Fruit fly (Drosophila melanogaster): ENCODE data around the gene CG12395.

Gene CG12395

dm6 chrX:16090179-16091144 is 27.8 kb upstream of the CG12395 start (continued):
- TF ChIP-seq schlank (tag; optimal IDR thresholded peaks at IDR 0.05) (peak; percentile 89), CG15601 (tag; optimal IDR thresholded peaks at IDR 0.05) (peak; percentile 58), Dad (GFP tag; optimal IDR thresholded peaks at IDR 0.05) (peak; percentile 77), kni (GFP tag; optimal IDR thresholded peaks at IDR 0.05) (peak; percentile 8), CG33557 (GFP tag; optimal IDR thresholded peaks at IDR 0.05) (peak; percentile 37), CG8944 (GFP tag; optimal IDR thresholded peaks at IDR 0.05) (peak; percentile 83), CG2199 (GFP tag; IDR thresholded peaks at IDR 0.05) (peak; percentile 49; the same call in 1 of the 3 replicates), CG17568 (GFP tag; optimal IDR thresholded peaks at IDR 0.05) (peak; percentile 85), pita (GFP tag; optimal IDR thresholded peaks at IDR 0.05) (no peak), hkb (optimal IDR thresholded peaks at IDR 0.05) (no peak), hkb (GFP tag; IDR thresholded peaks at IDR 0.05) (peak; percentile 89), NfI (GFP tag; optimal IDR thresholded peaks at IDR 0.05) (peak; percentile 93), CG18011 (GFP tag; optimal IDR thresholded peaks at IDR 0.05) (peak; percentile 73), sna (GFP tag; IDR thresholded peaks at IDR 0.05; ENCODE audit: partially characterized antibody) (no peak), cas (GFP tag; IDR thresholded peaks at IDR 0.05) (peak; percentile 75), sc (optimal IDR thresholded peaks at IDR 0.05) (no peak), sc (GFP tag; optimal IDR thresholded peaks at IDR 0.05) (peak; percentile 26), Nf-YC (tag; optimal IDR thresholded peaks at IDR 0.05) (peak; percentile 81), dpn (GFP tag; optimal IDR thresholded peaks at IDR 0.05) (peak; percentile 92), CG8478 (optimal IDR thresholded peaks at IDR 0.05) (no peak), gce (GFP tag; IDR thresholded peaks at IDR 0.05) (peak; percentile 88), MBD-R2 (GFP tag; IDR thresholded peaks at IDR 0.05) (peak; percentile 81), exex (tag; optimal IDR thresholded peaks at IDR 0.05) (peak; percentile 64), CG32772 (GFP tag; IDR thresholded peaks at IDR 0.05) (peak; percentile 86), CG13624 (GFP tag; optimal IDR thresholded peaks at IDR 0.05) (peak; percentile 90), CG1233 (GFP tag; optimal IDR thresholded peaks at IDR 0.05) (peak; percentile 90), sr (GFP tag; IDR thresholded peaks at IDR 0.05) (peak; percentile 72; the same call in 2 of the 3 replicates), Bgb (GFP tag; IDR thresholded peaks at IDR 0.05; ENCODE audit: partially characterized antibody) (no peak), crp (GFP tag; optimal IDR thresholded peaks at IDR 0.05) (peak in 1 of 2 experiments; percentile 23), CG8281 (tag; optimal IDR thresholded peaks at IDR 0.05) (peak; percentile 74), danr (GFP tag; IDR thresholded peaks at IDR 0.05) (peak; percentile 80), CG16813 (GFP tag; IDR thresholded peaks at IDR 0.05; ENCODE audit: partially characterized antibody) (no peak), Drgx (GFP tag; IDR thresholded peaks at IDR 0.05) (peak; percentile 88), Fer1 (GFP tag; optimal IDR thresholded peaks at IDR 0.05) (peak; percentile 93), Elba2 (GFP tag; optimal IDR thresholded peaks at IDR 0.05) (no peak), sisA (GFP tag; IDR thresholded peaks at IDR 0.05) (peak; percentile 89), CoRest (tag; optimal IDR thresholded peaks at IDR 0.05) (peak; percentile 93), CG32532 (GFP tag; IDR thresholded peaks at IDR 0.05) (peak; percentile 95), sd (tag; optimal IDR thresholded peaks at IDR 0.05) (peak; percentile 44), eve (GFP tag; optimal IDR thresholded peaks at IDR 0.05) (peak in 1 of 2 experiments; percentile 86), CG16779 (GFP tag; IDR thresholded peaks at IDR 0.05) (peak; percentile 94), HLH54F (GFP tag; optimal IDR thresholded peaks at IDR 0.05) (peak; percentile 91), wdn (GFP tag; IDR thresholded peaks at IDR 0.05) (peak; percentile 90), CG13775 (GFP tag; optimal IDR thresholded peaks at IDR 0.05) (peak; percentile 74), repo (GFP tag; optimal IDR thresholded peaks at IDR 0.05) (peak; percentile 83), Oaz (GFP tag; IDR thresholded peaks at IDR 0.05) (peak; percentile 92), ro (GFP tag; IDR thresholded peaks at IDR 0.05) (peak; percentile 66), amos (GFP tag; IDR thresholded peaks at IDR 0.05; ENCODE audit: partially characterized antibody) (no peak), CG18262 (tag; optimal IDR thresholded peaks at IDR 0.05) (peak; percentile 72)
